Worm (Caenorhabditis elegans): ENCODE results near the gene irld-63.

The irld-63 gene

DNA sequence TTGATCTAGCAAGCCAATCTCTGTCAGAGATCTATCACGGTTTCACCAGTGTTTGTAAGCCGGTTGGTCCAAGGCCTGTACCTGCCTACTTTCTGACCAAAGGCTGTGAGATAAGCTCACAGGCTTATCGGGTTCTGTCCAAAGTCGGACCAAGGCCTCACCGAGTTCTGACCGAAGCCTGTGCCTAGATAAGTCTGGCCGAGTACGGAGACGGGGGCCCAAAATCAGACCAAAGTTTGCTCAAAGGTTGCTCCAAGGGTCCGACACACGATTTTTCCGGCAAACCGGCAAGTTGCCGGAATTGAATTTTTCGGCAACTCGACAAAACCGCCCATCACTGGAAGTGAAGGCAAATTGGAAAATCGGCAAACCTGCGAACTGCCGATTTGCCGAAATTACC lies 1.0 kb downstream of the irld-63 start:
- no peak for TF ChIP-seq pes-1 (GFP tag; IDR thresholded peaks at IDR 0.05)
- TF ChIP-seq tra-4 (tag; optimal IDR thresholded peaks at IDR 0.05) = no peak
- TF ChIP-seq ceh-36 (tag; optimal IDR thresholded peaks at IDR 0.05) = no peak
- TF ChIP-seq hmbx-1 (tag; optimal IDR thresholded peaks at IDR 0.05) = no peak
- no peak for TF ChIP-seq F13C5.2 (tag; optimal IDR thresholded peaks at IDR 0.05)
- no peak for TF ChIP-seq ama-1 (optimal IDR thresholded peaks at IDR 0.05)
- no peak for TF ChIP-seq sea-1 (GFP tag; conservative IDR thresholded peaks at IDR 0.05)
- no peak for TF ChIP-seq hnd-1 (tag; optimal IDR thresholded peaks at IDR 0.05)
- no peak for TF ChIP-seq scrt-1 (GFP tag; IDR thresholded peaks at IDR 0.05)
- no peak for TF ChIP-seq hmg-4 (GFP tag; optimal IDR thresholded peaks at IDR 0.05)
- TF ChIP-seq tbx-11 (GFP tag; IDR thresholded peaks at IDR 0.05) = no peak
- TF ChIP-seq ets-7 (tag; optimal IDR thresholded peaks at IDR 0.05) = no peak
- no peak for TF ChIP-seq flt-1 (GFP tag; IDR thresholded peaks at IDR 0.05)
- no peak for TF ChIP-seq tbx-37 (GFP tag; conservative IDR thresholded peaks at IDR 0.05)
- no peak for TF ChIP-seq ceh-13 (GFP tag; optimal IDR thresholded peaks at IDR 0.05)
- TF ChIP-seq aly-1 (tag; optimal IDR thresholded peaks at IDR 0.05) = no peak
- TF ChIP-seq B0310.2 (tag; optimal IDR thresholded peaks at IDR 0.05) = no peak

DNA sequence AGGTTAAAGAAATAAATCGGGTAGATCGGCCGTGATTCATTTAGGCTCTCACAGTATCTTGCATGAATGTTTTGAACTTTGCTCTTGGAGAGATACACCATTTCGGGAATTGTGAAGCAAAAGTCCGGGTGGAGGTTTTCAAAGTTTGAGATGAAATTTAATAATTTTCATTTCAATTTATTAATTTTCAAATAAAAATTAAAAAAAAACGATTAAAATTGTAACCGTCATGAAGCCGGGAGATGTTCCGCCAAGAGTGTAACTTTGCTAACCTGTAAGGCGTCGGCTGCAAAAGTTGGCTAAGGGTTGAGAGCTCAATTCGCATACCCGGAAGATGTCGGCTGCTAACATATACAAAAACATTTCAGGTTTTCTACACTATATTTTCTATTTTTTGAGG lies 3.8 kb downstream of the irld-63 start, which contains the start of gene irld-67:
Gene irld-67, minus strand, starts transcription at position 101 of the 400 bp plus-strand sequence.
- TF ChIP-seq ceh-13 (GFP tag; optimal IDR thresholded peaks at IDR 0.05) = no peak
- TF ChIP-seq tbx-11 (GFP tag; IDR thresholded peaks at IDR 0.05) = no peak
- TF ChIP-seq sea-1 (GFP tag; conservative IDR thresholded peaks at IDR 0.05) = no peak
- TF ChIP-seq B0310.2 (tag; optimal IDR thresholded peaks at IDR 0.05) = no peak
- TF ChIP-seq ama-1 (optimal IDR thresholded peaks at IDR 0.05) = no peak
- no peak for TF ChIP-seq scrt-1 (GFP tag; IDR thresholded peaks at IDR 0.05)
- no peak for TF ChIP-seq hnd-1 (tag; optimal IDR thresholded peaks at IDR 0.05)
- no peak for TF ChIP-seq pes-1 (GFP tag; IDR thresholded peaks at IDR 0.05)
- no peak for TF ChIP-seq ceh-36 (tag; optimal IDR thresholded peaks at IDR 0.05)
- TF ChIP-seq tra-4 (tag; optimal IDR thresholded peaks at IDR 0.05) = no peak
- TF ChIP-seq flt-1 (GFP tag; IDR thresholded peaks at IDR 0.05) = no peak
- TF ChIP-seq F13C5.2 (tag; optimal IDR thresholded peaks at IDR 0.05) = no peak
- TF ChIP-seq hmbx-1 (tag; optimal IDR thresholded peaks at IDR 0.05) = no peak
- TF ChIP-seq hmg-4 (GFP tag; optimal IDR thresholded peaks at IDR 0.05) = no peak
- TF ChIP-seq ets-7 (tag; optimal IDR thresholded peaks at IDR 0.05) = no peak
- TF ChIP-seq tbx-37 (GFP tag; conservative IDR thresholded peaks at IDR 0.05) = no peak
- TF ChIP-seq aly-1 (tag; optimal IDR thresholded peaks at IDR 0.05) = no peak

DNA sequence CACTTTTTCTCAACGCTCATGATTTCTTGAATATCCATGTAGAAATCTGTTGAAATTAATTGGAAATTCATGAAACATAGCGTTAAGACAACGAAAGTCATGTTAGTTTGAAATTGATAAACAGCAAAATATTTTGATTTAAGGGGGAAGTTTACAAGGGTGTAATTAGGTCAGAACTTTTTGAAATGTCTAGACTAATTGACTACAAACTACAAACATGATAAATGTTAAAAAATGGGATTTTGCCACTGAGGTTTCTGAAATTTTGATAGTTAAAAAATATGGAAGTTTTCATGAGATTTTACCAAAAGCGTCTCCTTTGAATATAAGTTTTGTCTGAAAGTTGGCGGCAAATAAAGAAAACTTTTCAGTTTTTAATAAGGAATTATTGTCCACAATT lies 7.3 kb downstream of the irld-63 start, which contains the start of gene irld-65:
Gene irld-65, minus strand, starts transcription at position 101 of the 400 bp plus-strand sequence.
- TF ChIP-seq B0310.2 (tag; optimal IDR thresholded peaks at IDR 0.05) (no peak), sea-1 (GFP tag; conservative IDR thresholded peaks at IDR 0.05) (no peak), ceh-36 (tag; optimal IDR thresholded peaks at IDR 0.05) (no peak), flt-1 (GFP tag; IDR thresholded peaks at IDR 0.05) (no peak), hmg-4 (GFP tag; optimal IDR thresholded peaks at IDR 0.05) (no peak), tbx-11 (GFP tag; IDR thresholded peaks at IDR 0.05) (no peak), ets-7 (tag; optimal IDR thresholded peaks at IDR 0.05) (no peak), hmbx-1 (tag; optimal IDR thresholded peaks at IDR 0.05) (no peak), scrt-1 (GFP tag; IDR thresholded peaks at IDR 0.05) (no peak), ama-1 (optimal IDR thresholded peaks at IDR 0.05) (no peak), ceh-13 (GFP tag; optimal IDR thresholded peaks at IDR 0.05) (no peak), F13C5.2 (tag; optimal IDR thresholded peaks at IDR 0.05) (no peak)

DNA sequence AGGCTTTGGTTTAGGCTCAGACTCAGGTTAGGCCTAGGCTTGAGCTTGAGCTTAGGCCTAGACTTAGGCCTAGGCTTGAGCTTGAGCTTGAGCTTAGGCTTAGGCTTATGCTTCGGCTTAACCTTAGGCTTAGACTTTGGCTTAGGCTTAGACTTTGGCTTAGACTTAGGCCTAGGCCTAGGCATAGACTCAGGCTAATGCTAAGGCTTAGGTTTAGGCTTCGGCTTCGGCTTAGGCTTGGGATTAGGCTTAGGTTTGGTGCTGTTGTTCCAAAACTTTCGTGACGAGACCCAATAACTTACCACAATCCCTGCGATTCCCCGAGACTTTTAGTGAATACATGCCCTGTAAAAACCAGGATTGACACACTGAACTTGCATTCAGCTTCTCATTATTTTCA lies 9.2 kb downstream of the irld-63 start:
- TF ChIP-seq pes-1 (GFP tag; IDR thresholded peaks at IDR 0.05) (no peak), ceh-36 (tag; optimal IDR thresholded peaks at IDR 0.05) (peak; percentile 52), sea-1 (GFP tag; conservative IDR thresholded peaks at IDR 0.05) (no peak)

DNA sequence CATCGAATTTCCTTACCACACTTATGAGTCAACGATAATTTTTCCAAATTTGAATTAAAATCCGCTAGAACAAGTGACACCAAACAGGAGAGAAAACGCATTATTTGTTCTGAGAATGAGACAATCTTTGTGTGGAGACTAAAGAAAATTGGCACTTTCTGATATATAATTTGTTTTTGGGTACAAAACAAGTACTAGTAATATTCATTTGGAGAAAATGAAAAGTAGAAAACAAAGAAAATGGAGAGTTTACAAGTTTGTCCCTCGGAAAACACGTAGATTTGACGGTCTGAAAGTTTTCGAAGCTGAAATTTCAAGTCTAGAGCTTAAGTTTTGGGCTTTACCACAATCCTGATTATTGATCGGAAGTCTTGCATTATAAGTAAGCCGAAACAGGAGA lies 10.2 kb downstream of the irld-63 start, which contains the start of gene irld-66:
Gene irld-66, minus strand, starts transcription at position 101 of the 400 bp plus-strand sequence.
- TF ChIP-seq ceh-13 (GFP tag; optimal IDR thresholded peaks at IDR 0.05) (no peak), tra-4 (tag; optimal IDR thresholded peaks at IDR 0.05) (no peak), scrt-1 (GFP tag; IDR thresholded peaks at IDR 0.05) (no peak), flt-1 (GFP tag; IDR thresholded peaks at IDR 0.05) (no peak), ets-7 (tag; optimal IDR thresholded peaks at IDR 0.05) (no peak), B0310.2 (tag; optimal IDR thresholded peaks at IDR 0.05) (no peak), ceh-36 (tag; optimal IDR thresholded peaks at IDR 0.05) (no peak), ama-1 (optimal IDR thresholded peaks at IDR 0.05) (no peak), tbx-37 (GFP tag; conservative IDR thresholded peaks at IDR 0.05) (no peak), tbx-11 (GFP tag; IDR thresholded peaks at IDR 0.05) (no peak), hmbx-1 (tag; optimal IDR thresholded peaks at IDR 0.05) (no peak), hmg-4 (GFP tag; optimal IDR thresholded peaks at IDR 0.05) (no peak), sea-1 (GFP tag; conservative IDR thresholded peaks at IDR 0.05) (no peak), aly-1 (tag; optimal IDR thresholded peaks at IDR 0.05) (no peak), pes-1 (GFP tag; IDR thresholded peaks at IDR 0.05) (no peak), F13C5.2 (tag; optimal IDR thresholded peaks at IDR 0.05) (no peak), hnd-1 (tag; optimal IDR thresholded peaks at IDR 0.05) (no peak)

DNA sequence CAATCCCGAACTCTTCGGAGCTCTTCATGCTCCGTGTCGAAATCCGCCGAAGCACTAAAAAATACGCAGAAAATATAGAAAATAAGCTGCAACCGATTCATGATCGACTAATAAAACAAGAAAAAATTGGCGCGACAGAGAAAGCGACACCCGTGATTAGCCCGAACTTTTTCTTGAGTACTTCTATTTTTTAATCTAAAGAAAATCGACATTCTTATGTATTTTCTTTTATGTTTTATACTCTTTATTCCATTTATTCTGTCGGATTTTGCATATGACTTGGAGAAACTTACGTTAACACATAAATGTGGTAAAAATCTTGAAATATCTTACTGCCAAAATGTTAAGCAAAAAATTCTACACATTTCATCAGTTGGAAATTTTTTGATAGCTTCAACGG lies 13.4 kb downstream of the irld-63 start, which contains the start of the genes irld-50 and irld-49:
Gene irld-50, minus strand, starts transcription at position 101 of the 400 bp plus-strand sequence.
Gene irld-49, plus strand, starts transcription at position 211 of the 400 bp plus-strand sequence.
- TF ChIP-seq ama-1 (optimal IDR thresholded peaks at IDR 0.05) (no peak), scrt-1 (GFP tag; IDR thresholded peaks at IDR 0.05) (no peak), tra-4 (tag; optimal IDR thresholded peaks at IDR 0.05) (no peak), ets-7 (tag; optimal IDR thresholded peaks at IDR 0.05) (no peak), ceh-36 (tag; optimal IDR thresholded peaks at IDR 0.05) (no peak), tbx-37 (GFP tag; conservative IDR thresholded peaks at IDR 0.05) (no peak), pes-1 (GFP tag; IDR thresholded peaks at IDR 0.05) (no peak), flt-1 (GFP tag; IDR thresholded peaks at IDR 0.05) (no peak), tbx-11 (GFP tag; IDR thresholded peaks at IDR 0.05) (no peak)

DNA sequence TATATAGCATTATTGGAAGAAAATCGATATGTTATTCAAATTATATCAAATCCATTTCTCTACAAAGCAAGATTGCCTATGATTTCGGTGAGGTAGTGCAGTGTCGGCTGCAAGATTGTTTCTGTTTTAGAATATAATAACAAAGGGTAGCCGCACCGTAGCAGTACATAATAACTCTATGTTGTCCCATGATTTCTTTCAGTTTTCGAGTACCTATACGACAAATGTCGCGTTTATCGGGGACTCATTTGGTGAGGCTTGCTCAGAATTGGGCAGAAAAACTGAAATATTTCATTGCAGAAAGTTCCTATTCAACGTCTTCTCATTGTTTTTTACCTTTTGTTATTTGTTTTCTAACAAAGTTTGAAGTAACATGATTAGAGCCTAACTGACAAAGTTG lies 15.9 kb downstream of the irld-63 start, which contains the start of gene srw-79:
Gene srw-79, plus strand, starts transcription at position 301 of the 400 bp plus-strand sequence.
- TF ChIP-seq B0310.2 (tag; optimal IDR thresholded peaks at IDR 0.05) (no peak), pes-1 (GFP tag; IDR thresholded peaks at IDR 0.05) (no peak), ama-1 (optimal IDR thresholded peaks at IDR 0.05) (no peak), hnd-1 (tag; optimal IDR thresholded peaks at IDR 0.05) (no peak), ets-7 (tag; optimal IDR thresholded peaks at IDR 0.05) (no peak), F13C5.2 (tag; optimal IDR thresholded peaks at IDR 0.05) (no peak), aly-1 (tag; optimal IDR thresholded peaks at IDR 0.05) (no peak), tbx-11 (GFP tag; IDR thresholded peaks at IDR 0.05) (no peak), flt-1 (GFP tag; IDR thresholded peaks at IDR 0.05) (no peak), sea-1 (GFP tag; conservative IDR thresholded peaks at IDR 0.05) (no peak), ceh-13 (GFP tag; optimal IDR thresholded peaks at IDR 0.05) (no peak), hmbx-1 (tag; optimal IDR thresholded peaks at IDR 0.05) (no peak), scrt-1 (GFP tag; IDR thresholded peaks at IDR 0.05) (no peak)
